Fruit fly (Drosophila melanogaster) whole organism, embryonic: ENCODE data around the gene CG43095.
A peak's percentile ranks its signal among the peaks of the same experiment; 100 is the strongest.

Experiments used
- Ada2b ChIP-seq: fragments of 200-800 bp; sonication (Bioruptor generic); IDR thresholded peaks from 2 replicates; pipeline ENCODE4 v1.3.6; 2022; ENCODE audit warnings: missing biosample characterization, missing genetic modification characterization
- B-H1 ChIP-seq: fragments of 200-800 bp; sonication (Bioruptor generic); IDR thresholded peaks from 3 replicates; pipeline ENCODE4 v1.3.6; 2022; ENCODE audit warnings: missing biosample characterization, missing genetic modification characterization
- Bteb2 ChIP-seq: fragments of 200-800 bp; sonication (Bioruptor generic); optimal IDR thresholded peaks from 2 replicates; lab custom pipeline; 2016; ENCODE audit warnings: missing biosample characterization, missing genetic modification characterization
- C15 ChIP-seq: fragments of 200-800 bp; sonication (Bioruptor generic); IDR thresholded peaks from 3 replicates; pipeline ENCODE4 v1.3.6; 2022; ENCODE audit warnings: missing biosample characterization, missing genetic modification characterization
- CG10267 ChIP-seq: fragments of 200-800 bp; sonication (Bioruptor generic); optimal IDR thresholded peaks from 2 replicates; lab custom pipeline; 2018; ENCODE audit warnings: missing biosample characterization, mild to moderate bottlenecking, missing genetic modification characterization, moderate library complexity
- CG10321 ChIP-seq: fragments of 200-800 bp; sonication (Bioruptor generic); IDR thresholded peaks from 2 replicates; pipeline ENCODE4 v1.3.6; 2022; ENCODE audit warnings: missing biosample characterization, missing genetic modification characterization
- CG10543 ChIP-seq: fragments of 200-800 bp; sonication (Bioruptor generic); optimal IDR thresholded peaks from 3 replicates; lab custom pipeline; 2017; ENCODE audit warnings: missing biosample characterization, mild to moderate bottlenecking, missing genetic modification characterization, moderate library complexity
- CG12104 ChIP-seq: fragments of 200-800 bp; sonication (Bioruptor generic); optimal IDR thresholded peaks from 3 replicates; lab custom pipeline; 2016; ENCODE audit warnings: missing biosample characterization, missing genetic modification characterization
- CG12769 ChIP-seq: fragments of 200-800 bp; sonication (Bioruptor generic); optimal IDR thresholded peaks from 2 replicates; lab custom pipeline; 2019; ENCODE audit warnings: missing biosample characterization, mild to moderate bottlenecking, missing genetic modification characterization, moderate library complexity
- CG13894 ChIP-seq: fragments of 200-800 bp; sonication (Bioruptor generic); optimal IDR thresholded peaks from 3 replicates; lab custom pipeline; 2018; ENCODE audit warnings: missing biosample characterization, mild to moderate bottlenecking, missing genetic modification characterization, moderate library complexity
- CG1529 ChIP-seq: fragments of 200-800 bp; sonication (Bioruptor generic); optimal IDR thresholded peaks from 3 replicates; lab custom pipeline; 2018; ENCODE audit warnings: missing biosample characterization, missing genetic modification characterization
- CG1602 ChIP-seq: fragments of 200-800 bp; sonication (Bioruptor generic); optimal IDR thresholded peaks from 3 replicates; lab custom pipeline; 2016; ENCODE audit warnings: missing biosample characterization, missing genetic modification characterization
- CG16815 ChIP-seq: fragments of 200-800 bp; sonication (Bioruptor generic); optimal IDR thresholded peaks from 3 replicates; lab custom pipeline; 2017; ENCODE audit warnings: missing biosample characterization, mild to moderate bottlenecking, missing genetic modification characterization
- CG17912 ChIP-seq: fragments of 200-800 bp; sonication (Bioruptor generic); optimal IDR thresholded peaks from 2 replicates; lab custom pipeline; 2018; ENCODE audit warnings: missing biosample characterization, mild to moderate bottlenecking, missing genetic modification characterization
- CG2199 ChIP-seq: fragments of 200-800 bp; sonication (Bioruptor generic); IDR thresholded peaks from 3 replicates; pipeline ENCODE4 v1.3.6; 2022; ENCODE audit warnings: missing biosample characterization, missing genetic modification characterization
- CG33213 ChIP-seq: fragments of 200-800 bp; sonication (Bioruptor generic); optimal IDR thresholded peaks from 3 replicates; lab custom pipeline; 2016; ENCODE audit warnings: missing biosample characterization, missing genetic modification characterization
- CG34224 ChIP-seq: fragments of 200-800 bp; sonication (Bioruptor generic); IDR thresholded peaks from 3 replicates; pipeline ENCODE4 v1.3.6; 2022; ENCODE audit warnings: missing biosample characterization, missing genetic modification characterization; ENCODE audit not compliant: partially characterized antibody
- CG4282 ChIP-seq: fragments of 200-800 bp; sonication (Bioruptor generic); optimal IDR thresholded peaks from 2 replicates; lab custom pipeline; 2016; ENCODE audit warnings: missing biosample characterization, missing genetic modification characterization
- CG4617 ChIP-seq: fragments of 200-800 bp; sonication (Bioruptor generic); optimal IDR thresholded peaks from 3 replicates; lab custom pipeline; 2016; ENCODE audit warnings: missing biosample characterization, missing genetic modification characterization, borderline replicate concordance
- CG5953 ChIP-seq: fragments of 200-800 bp; sonication (Bioruptor generic); IDR thresholded peaks from 2 replicates; pipeline ENCODE4 v1.3.6; 2022; ENCODE audit warnings: missing biosample characterization, missing genetic modification characterization
- CG6254 ChIP-seq: fragments of 200-800 bp; sonication (Bioruptor generic); optimal IDR thresholded peaks from 3 replicates; lab custom pipeline; 2017; ENCODE audit warnings: mild to moderate bottlenecking, missing biosample characterization, missing genetic modification reagents, missing genetic modification characterization
- CG6272 ChIP-seq: fragments of 200-800 bp; sonication (Bioruptor generic); IDR thresholded peaks from 2 replicates; pipeline ENCODE4 v1.3.6; 2022; ENCODE audit warnings: missing biosample characterization, missing genetic modification characterization
- CG7271 ChIP-seq: fragments of 200-800 bp; sonication (Bioruptor generic); optimal IDR thresholded peaks from 2 replicates; lab custom pipeline; 2018; ENCODE audit warnings: missing biosample characterization, mild to moderate bottlenecking, missing genetic modification characterization, moderate library complexity
- CG7839 ChIP-seq: fragments of 200-800 bp; sonication (Bioruptor generic); optimal IDR thresholded peaks from 3 replicates; lab custom pipeline; 2018; ENCODE audit warnings: missing biosample characterization, mild to moderate bottlenecking, missing genetic modification characterization, moderate library complexity
- CG9817 ChIP-seq: fragments of 200-800 bp; sonication (Bioruptor generic); optimal IDR thresholded peaks from 2 replicates; lab custom pipeline; 2018; ENCODE audit warnings: missing biosample characterization, mild to moderate bottlenecking, missing genetic modification characterization, moderate library complexity
- CkIIα-i1 ChIP-seq: fragments of 200-800 bp; sonication (Bioruptor generic); IDR thresholded peaks from 2 replicates; pipeline ENCODE4 v1.3.6; 2022; ENCODE audit warnings: missing biosample characterization, missing genetic modification characterization
- D19B ChIP-seq: fragments of 200-800 bp; sonication (Bioruptor generic); optimal IDR thresholded peaks from 2 replicates; lab custom pipeline; 2017; ENCODE audit warnings: missing biosample characterization, mild to moderate bottlenecking, missing genetic modification characterization
- Dbx ChIP-seq: fragments of 200-800 bp; sonication (Bioruptor generic); IDR thresholded peaks from 3 replicates; pipeline ENCODE4 v1.3.6; 2022; ENCODE audit warnings: missing biosample characterization, missing genetic modification characterization
- Dip2 ChIP-seq: fragments of 200-800 bp; sonication (Bioruptor generic); IDR thresholded peaks from 2 replicates; pipeline ENCODE4 v1.3.6; 2022; ENCODE audit warnings: missing biosample characterization, missing genetic modification characterization
- Doc2 ChIP-seq: fragments of 200-800 bp; sonication (Bioruptor generic); IDR thresholded peaks from 2 replicates; pipeline ENCODE4 v1.3.6; 2022; ENCODE audit warnings: missing biosample characterization, missing genetic modification characterization
- H2.0 ChIP-seq: fragments of 200-800 bp; sonication (Bioruptor generic); IDR thresholded peaks from 2 replicates; pipeline ENCODE4 v1.3.6; 2022; ENCODE audit warnings: missing biosample characterization, missing genetic modification characterization
- Hmx ChIP-seq: fragments of 200-800 bp; sonication (Bioruptor generic); optimal IDR thresholded peaks from 2 replicates; lab custom pipeline; 2016; ENCODE audit warnings: missing biosample characterization, missing genetic modification characterization
- Mrtf ChIP-seq: fragments of 200-800 bp; sonication (Bioruptor generic); IDR thresholded peaks from 3 replicates; pipeline ENCODE4 v1.3.6; 2022; ENCODE audit warnings: missing biosample characterization, missing genetic modification characterization
- Scr ChIP-seq: fragments of 200-800 bp; sonication (Bioruptor generic); IDR thresholded peaks from 2 replicates; pipeline ENCODE4 v1.3.6; 2022; ENCODE audit warnings: missing biosample characterization, missing genetic modification characterization; ENCODE audit not compliant: partially characterized antibody
- bcd ChIP-seq: fragments of 200-800 bp; sonication (Bioruptor generic); optimal IDR thresholded peaks from 2 replicates; lab custom pipeline; 2017; ENCODE audit warnings: missing biosample characterization, mild to moderate bottlenecking, missing genetic modification characterization
- crol ChIP-seq: fragments of 200-800 bp; sonication (Bioruptor generic); IDR thresholded peaks from 2 replicates; pipeline ENCODE4 v1.3.6; 2022; ENCODE audit warnings: missing biosample characterization, missing genetic modification characterization
- dati ChIP-seq: fragments of 200-800 bp; sonication (Bioruptor generic); IDR thresholded peaks from 2 replicates; pipeline ENCODE4 v1.3.6; 2022; ENCODE audit warnings: missing biosample characterization, missing genetic modification characterization
- dimm ChIP-seq: fragments of 200-800 bp; sonication (Bioruptor generic); IDR thresholded peaks from 2 replicates; pipeline ENCODE4 v1.3.6; 2022; ENCODE audit warnings: missing biosample characterization, missing genetic modification characterization
- dm ChIP-seq: fragments of 200-800 bp; sonication (Bioruptor generic); optimal IDR thresholded peaks from 3 replicates; lab custom pipeline; 2016; ENCODE audit warnings: missing biosample characterization, missing genetic modification characterization
- dmrt99B ChIP-seq: fragments of 200-800 bp; sonication (Bioruptor generic); optimal IDR thresholded peaks from 2 replicates; lab custom pipeline; 2018; ENCODE audit warnings: missing biosample characterization, mild to moderate bottlenecking, missing genetic modification characterization, moderate library complexity
- eve ChIP-seq, 2 experiments: fragments of >200 bp; optimal IDR thresholded peaks; 2 replicates each; lab custom pipeline; 2017; ENCODE audit warnings: missing biosample characterization in 2 of 2, missing genetic modification characterization in 2 of 2
- fd96Cb ChIP-seq: fragments of 200-800 bp; sonication (Bioruptor generic); optimal IDR thresholded peaks from 2 replicates; lab custom pipeline; 2018; ENCODE audit warnings: missing biosample characterization, mild to moderate bottlenecking, missing genetic modification characterization, moderate library complexity
- grn ChIP-seq: fragments of 200-800 bp; sonication (Bioruptor generic); optimal IDR thresholded peaks from 3 replicates; lab custom pipeline; 2017; ENCODE audit warnings: missing biosample characterization, missing genetic modification characterization
- gsb ChIP-seq: fragments of 200-800 bp; sonication (Bioruptor generic); IDR thresholded peaks from 2 replicates; pipeline ENCODE4 v1.3.6; 2022; ENCODE audit warnings: missing biosample characterization, missing genetic modification characterization
- kay ChIP-seq: fragments of 200-800 bp; sonication (Bioruptor generic); optimal IDR thresholded peaks from 2 replicates; lab custom pipeline; 2016; ENCODE audit warnings: missing biosample characterization, missing genetic modification characterization
- maf-S ChIP-seq: fragments of 200-800 bp; sonication (Bioruptor generic); optimal IDR thresholded peaks from 2 replicates; lab custom pipeline; 2016; ENCODE audit warnings: missing biosample characterization, missing genetic modification characterization
- onecut ChIP-seq: fragments of 200-800 bp; sonication (Bioruptor generic); IDR thresholded peaks from 2 replicates; pipeline ENCODE4 v1.3.6; 2022; ENCODE audit warnings: missing biosample characterization, missing genetic modification characterization
- slbo ChIP-seq: fragments of 200-800 bp; sonication (Bioruptor generic); IDR thresholded peaks from 2 replicates; pipeline ENCODE4 v1.3.6; 2022; ENCODE audit warnings: missing biosample characterization, missing genetic modification characterization
- slp2 ChIP-seq: fragments of 200-800 bp; sonication (Bioruptor generic); optimal IDR thresholded peaks from 2 replicates; lab custom pipeline; 2016; ENCODE audit warnings: missing biosample characterization, missing genetic modification characterization
- tap ChIP-seq: fragments of 200-800 bp; optimal IDR thresholded peaks from 3 replicates; lab custom pipeline; 2019; ENCODE audit warnings: missing biosample characterization, mild to moderate bottlenecking, missing genetic modification characterization, moderate library complexity
- tx ChIP-seq: fragments of 200-800 bp; sonication (Bioruptor generic); optimal IDR thresholded peaks from 2 replicates; lab custom pipeline; 2016; ENCODE audit warnings: missing biosample characterization, missing genetic modification characterization
- zfh2 ChIP-seq: fragments of 200-800 bp; sonication (Bioruptor generic); optimal IDR thresholded peaks from 2 replicates; lab custom pipeline; 2016; ENCODE audit warnings: missing biosample characterization, missing genetic modification characterization

The CG43095 gene

DNA sequence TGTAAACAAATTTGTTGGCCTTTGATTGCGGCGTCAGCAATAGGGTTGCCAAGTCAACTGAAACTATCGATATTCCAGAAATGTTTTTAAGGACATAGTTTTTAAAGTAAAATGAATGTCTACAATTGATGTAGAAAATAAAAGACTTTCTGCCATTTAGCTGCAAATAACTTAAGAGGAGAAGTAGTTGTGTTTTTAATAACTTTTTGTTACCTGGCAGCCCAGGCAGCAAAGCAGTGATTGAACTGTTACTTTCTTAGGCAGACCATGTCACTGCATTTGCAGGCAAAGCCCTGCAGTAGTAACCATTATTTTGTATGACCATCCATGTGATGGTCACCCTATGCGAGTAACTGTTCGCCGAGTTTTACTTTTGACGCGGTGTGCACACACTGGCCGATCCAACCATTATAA is 21.0 kb downstream of the CG43095 start, which contains the start of the genes rumi, CG7029 and Usp12-46 (continued):
- TF ChIP-seq Scr (GFP tag; lab: Robert Waterston, UW) (peak; percentile 81), slp2 (peak; percentile 87), Dip2 (GFP tag; lab: Robert Waterston, UW) (no peak), CkIIα-i1 (GFP tag; lab: Robert Waterston, UW) (no peak), D19B (GFP tag; lab: Kevin White, UChicago) (peak; percentile 58), Doc2 (no peak), CG17912 (peak; percentile 68), Mrtf (GFP tag; lab: Robert Waterston, UW) (peak; percentile 69), dmrt99B (tag; lab: Kevin White, UChicago) (no peak), CG2199 (GFP tag; lab: Robert Waterston, UW) (0 out of 3 replicates have a peak, but pooled peaks have one; percentile 33), CG10267 (tag; lab: Kevin White, UChicago) (peak; percentile 80), CG6272 (GFP tag; lab: Robert Waterston, UW) (peak; percentile 76), CG7839 (peak; percentile 85), dm (peak; percentile 76), maf-S (peak; percentile 90), Dbx (GFP tag; lab: Robert Waterston, UW) (peak; percentile 87), H2.0 (GFP tag; lab: Robert Waterston, UW) (peak; percentile 83), dimm (no peak), CG13894 (tag; lab: Kevin White, UChicago) (peak; percentile 80), CG10543 (GFP tag; lab: Kevin White, UChicago) (peak; percentile 77), C15 (GFP tag; lab: Robert Waterston, UW) (0 out of 3 replicates have a peak, but pooled peaks have one; percentile 53), CG7271 (tag; lab: Kevin White, UChicago) (peak; percentile 58), Ada2b (GFP tag; lab: Robert Waterston, UW) (peak; percentile 81), tap (tag; lab: Kevin White, UChicago) (no peak), CG9817 (tag; lab: Kevin White, UChicago) (peak; percentile 89), CG33213 (GFP tag; lab: Kevin White, UChicago) (peak; percentile 90), gsb (peak; percentile 46; the same call in 1 of the 2 replicates), crol (0 out of 2 replicates have a peak, but pooled peaks have one; percentile 10), B-H1 (peak; percentile 72), CG12104 (peak; percentile 20), CG34224 (GFP tag; lab: Robert Waterston, UW) (peak; percentile 81), tx (GFP tag; lab: Kevin White, UChicago) (peak; percentile 85), fd96Cb (tag; lab: Kevin White, UChicago) (peak; percentile 82), CG4617 (GFP tag; lab: Kevin White, UChicago) (peak; percentile 85), CG1529 (GFP tag; lab: Kevin White, UChicago) (peak; percentile 58), Bteb2 (peak; percentile 90), CG10321 (GFP tag; lab: Robert Waterston, UW) (peak; percentile 62), eve (GFP tag; optimal IDR thresholded peaks at IDR 0.05; lab: Kevin White, UChicago) (no peak), bcd (GFP tag; lab: Kevin White, UChicago) (peak; percentile 76), slbo (GFP tag; lab: Robert Waterston, UW) (peak; percentile 93), CG16815 (GFP tag; lab: Kevin White, UChicago) (peak; percentile 79), grn (GFP tag; lab: Kevin White, UChicago) (peak; percentile 34), zfh2 (GFP tag; lab: Kevin White, UChicago) (peak; percentile 93), dati (GFP tag; lab: Robert Waterston, UW) (0 out of 2 replicates have a peak, but pooled peaks have one; percentile 39), CG12769 (tag; lab: Kevin White, UChicago) (no peak), CG6254 (peak; percentile 72), CG1602 (peak; percentile 90), CG5953 (GFP tag; lab: Robert Waterston, UW) (peak; percentile 77), kay (peak; percentile 79), onecut (GFP tag; lab: Robert Waterston, UW) (peak; percentile 71), CG4282 (GFP tag; lab: Kevin White, UChicago) (peak; percentile 75), Hmx (peak; percentile 72)
